Fruit fly (Drosophila melanogaster): Measurements from ENCODE around the gene Creld.

Gene Creld

DNA sequence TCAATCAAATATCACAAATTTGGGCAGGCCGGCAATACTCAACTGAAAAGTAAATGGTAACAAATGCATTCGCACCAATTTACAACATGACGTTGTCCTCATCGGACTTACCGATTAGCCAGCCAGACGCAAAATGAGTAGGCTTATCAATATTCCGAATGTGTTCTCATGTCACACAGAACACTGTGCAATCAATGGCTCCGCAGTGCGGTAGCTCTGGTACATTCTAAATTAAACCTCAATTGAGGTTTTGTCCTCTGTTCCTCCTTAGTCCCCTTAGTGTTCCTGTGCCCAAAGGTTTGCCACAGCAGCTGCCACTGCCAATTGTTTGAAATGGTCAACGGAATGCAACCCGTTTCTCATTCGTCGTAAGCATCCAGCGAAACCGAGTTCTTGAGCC lies 23.4 kb upstream of the Creld start:
- TF ChIP-seq CTCF (optimal IDR thresholded peaks at IDR 0.05) (no peak), CG8478 (optimal IDR thresholded peaks at IDR 0.05) (no peak)

dm6 chr2L:81198-81597 lies 21.0 kb upstream of the Creld start:
- no peak for TF ChIP-seq CTCF (optimal IDR thresholded peaks at IDR 0.05)
- no peak for TF ChIP-seq CG8478 (optimal IDR thresholded peaks at IDR 0.05)

DNA sequence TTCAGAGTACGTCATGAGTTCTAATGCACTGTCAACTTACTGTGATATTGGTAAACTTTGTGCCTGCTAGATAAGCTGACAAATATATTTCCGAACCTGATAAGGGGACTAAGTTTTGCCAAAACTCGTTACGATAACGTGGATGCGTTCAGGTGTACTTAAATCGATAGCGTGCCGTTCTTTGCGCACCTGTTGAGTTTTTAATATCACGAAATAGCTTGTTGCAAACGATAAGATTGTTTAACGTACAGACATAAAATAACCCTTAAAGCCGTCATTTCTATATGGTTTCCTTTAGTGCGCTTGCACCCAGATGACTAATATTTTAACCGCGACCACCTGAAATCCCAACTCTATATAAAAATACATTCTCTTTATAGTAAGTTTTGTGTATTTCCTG lies 20.1 kb upstream of the Creld start:
- TF ChIP-seq CG8478 (optimal IDR thresholded peaks at IDR 0.05) (no peak), CTCF (optimal IDR thresholded peaks at IDR 0.05) (no peak)

DNA sequence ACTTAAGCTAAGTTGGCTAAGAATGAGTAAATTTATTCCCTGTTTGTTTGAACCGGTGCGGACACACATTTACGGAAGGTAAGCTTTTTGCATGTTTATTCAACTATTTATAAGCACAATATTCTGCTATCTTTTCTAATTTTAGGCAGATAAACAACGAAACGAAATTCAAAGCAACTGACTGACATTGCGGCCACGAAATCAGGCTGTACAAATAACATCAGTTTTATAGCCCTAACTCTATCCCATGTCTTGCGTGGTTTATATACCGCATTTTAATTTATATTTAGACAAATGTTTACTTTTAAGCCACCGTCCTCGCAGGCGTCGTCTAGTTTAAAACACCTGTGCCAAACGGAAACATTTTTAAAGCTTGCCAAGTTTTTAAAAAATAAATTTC lies 17.1 kb upstream of the Creld start:
- TF ChIP-seq CTCF (optimal IDR thresholded peaks at IDR 0.05) (no peak), CG8478 (optimal IDR thresholded peaks at IDR 0.05) (no peak)

DNA sequence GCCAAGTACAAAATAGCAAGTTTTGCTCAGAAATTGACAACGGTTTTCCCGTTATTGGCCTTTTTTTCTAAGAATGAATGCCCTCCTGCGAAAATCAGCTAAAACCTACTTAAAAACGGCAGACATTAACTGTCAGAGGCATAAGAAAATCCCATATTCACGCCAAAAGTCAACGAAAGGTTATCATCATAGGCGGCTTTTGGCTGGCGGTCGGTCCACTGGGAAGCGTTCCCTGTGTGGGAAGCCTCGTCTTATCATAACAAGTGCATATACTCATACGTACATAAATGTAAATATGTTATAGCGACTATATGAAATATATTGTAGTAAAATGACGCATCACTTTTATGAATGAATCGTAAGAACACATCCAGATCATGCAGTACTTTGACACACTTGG lies 16.5 kb upstream of the Creld start:
- TF ChIP-seq CG8478 (optimal IDR thresholded peaks at IDR 0.05) (no peak), CTCF (optimal IDR thresholded peaks at IDR 0.05) (no peak)

DNA sequence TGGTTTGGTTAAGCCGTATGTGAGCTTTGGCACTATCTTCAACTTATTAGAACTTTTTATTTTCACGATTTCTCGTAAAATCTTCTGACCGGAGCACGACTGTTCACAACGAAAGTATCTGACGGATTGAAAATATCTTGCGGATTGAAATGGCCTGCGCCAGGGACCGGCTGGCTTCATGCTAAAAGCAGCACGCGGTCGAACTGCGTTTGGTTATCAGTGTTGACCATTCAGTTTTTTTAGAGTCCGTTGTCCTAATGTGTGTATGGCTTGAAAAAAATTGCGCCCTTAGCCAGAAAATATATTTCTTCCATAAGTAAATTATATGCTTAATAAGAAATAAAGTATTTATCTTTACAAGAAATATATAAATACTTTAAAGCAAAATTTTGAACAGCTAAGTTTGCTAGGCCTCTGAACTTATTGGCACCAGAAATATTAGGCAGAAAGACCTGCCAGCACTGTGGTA lies 14.9 kb upstream of the Creld start, which contains the start of gene net:
Gene net, minus strand, starts transcription at position 133 of the 469 bp plus-strand sequence.
- TF ChIP-seq CTCF (optimal IDR thresholded peaks at IDR 0.05) (no peak), CG8478 (optimal IDR thresholded peaks at IDR 0.05) (no peak)

DNA sequence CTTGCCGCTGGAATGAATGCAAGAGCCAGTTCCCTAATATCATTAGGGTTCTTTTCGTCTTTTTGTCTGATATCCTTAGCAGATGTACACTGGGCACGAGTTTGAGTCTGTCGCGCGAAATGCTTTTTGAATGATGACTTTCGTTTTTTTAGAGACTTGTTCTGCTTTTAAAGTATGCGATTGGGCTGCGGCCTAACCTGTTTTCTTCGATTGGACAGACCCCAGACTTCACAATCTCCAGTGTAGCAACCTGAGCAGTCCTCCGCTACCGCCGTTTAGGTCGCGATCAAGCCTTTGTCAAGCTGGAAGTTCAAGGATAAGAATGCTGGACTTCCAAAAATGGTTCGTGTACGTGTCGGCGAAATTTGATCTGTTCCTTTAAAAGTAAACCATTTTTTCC lies 13.7 kb upstream of the Creld start:
- TF ChIP-seq CG8478 (optimal IDR thresholded peaks at IDR 0.05) (no peak), CTCF (optimal IDR thresholded peaks at IDR 0.05) (no peak)

DNA sequence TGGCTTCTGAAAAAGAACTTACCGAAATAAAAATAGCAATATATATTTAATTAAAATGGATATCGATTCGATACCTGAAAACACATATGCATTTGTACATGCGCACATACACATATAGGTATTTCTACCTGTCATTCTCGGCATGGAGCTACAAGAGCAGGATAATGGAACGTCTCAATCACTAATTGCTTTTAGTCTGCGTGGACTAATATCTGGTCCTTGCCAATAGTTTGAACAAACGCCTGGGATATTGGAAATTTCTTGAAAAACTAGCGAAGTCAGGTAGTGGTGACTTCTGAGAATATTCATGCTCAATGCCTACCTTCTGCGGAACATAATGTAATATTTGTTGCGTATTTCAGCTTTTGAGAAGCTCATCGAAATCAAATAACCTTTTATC lies 13.0 kb upstream of the Creld start:
- TF ChIP-seq CG8478 (optimal IDR thresholded peaks at IDR 0.05) (no peak), CTCF (optimal IDR thresholded peaks at IDR 0.05) (no peak)

dm6 chr2L:90081-90480 lies 12.1 kb upstream of the Creld start:
- TF ChIP-seq CG8478 (optimal IDR thresholded peaks at IDR 0.05) (no peak), CTCF (optimal IDR thresholded peaks at IDR 0.05) (no peak)

dm6 chr2L:91333-91732 lies 10.8 kb upstream of the Creld start:
- no peak for TF ChIP-seq CG8478 (optimal IDR thresholded peaks at IDR 0.05)
- TF ChIP-seq CTCF (optimal IDR thresholded peaks at IDR 0.05) = no peak

dm6 chr2L:91830-92229 lies 10.3 kb upstream of the Creld start:
- TF ChIP-seq CTCF (optimal IDR thresholded peaks at IDR 0.05) (no peak), CG8478 (optimal IDR thresholded peaks at IDR 0.05) (no peak)

dm6 chr2L:92993-93392 lies 9.2 kb upstream of the Creld start:
- TF ChIP-seq CG8478 (optimal IDR thresholded peaks at IDR 0.05) = no peak
- no peak for TF ChIP-seq CTCF (optimal IDR thresholded peaks at IDR 0.05)

dm6 chr2L:94096-94495 lies 8.1 kb upstream of the Creld start:
- no peak for TF ChIP-seq CTCF (optimal IDR thresholded peaks at IDR 0.05)
- TF ChIP-seq CG8478 (optimal IDR thresholded peaks at IDR 0.05) = no peak

DNA sequence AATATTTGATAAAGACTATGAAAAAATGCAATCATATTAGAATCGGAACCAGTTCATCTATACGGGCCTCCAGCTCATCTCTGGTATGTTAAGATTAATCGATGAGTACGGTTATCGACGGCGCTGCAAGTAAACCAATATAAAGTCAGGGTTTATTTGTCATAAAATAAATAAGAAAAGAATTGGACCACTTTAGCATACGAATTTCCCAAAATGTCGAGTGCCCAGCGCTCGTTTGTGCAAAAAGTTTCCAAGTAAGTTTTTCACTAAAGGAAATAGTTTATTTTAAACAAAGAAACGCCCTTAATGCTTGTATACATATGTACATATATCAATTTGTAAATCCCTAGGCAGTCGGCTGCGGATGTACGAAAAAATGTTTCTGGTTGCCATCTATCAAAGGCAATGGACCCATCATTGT lies 7.5 kb upstream of the Creld start, which contains the start of gene Zir:
Gene Zir, plus strand, starts transcription at position 101 of the 421 bp plus-strand sequence.
- no peak for TF ChIP-seq CG8478 (optimal IDR thresholded peaks at IDR 0.05)
- TF ChIP-seq CTCF (optimal IDR thresholded peaks at IDR 0.05) = no peak

dm6 chr2L:106540-106939 lies 4.4 kb downstream of the Creld start, which contains the start of the genes Nhe1 and Sam-S:
Nhe1 (minus strand) TSS chr2L:106732.
Sam-S (plus strand) TSS chr2L:106903.
- TF ChIP-seq CG8478 (optimal IDR thresholded peaks at IDR 0.05) = no peak
- TF ChIP-seq CTCF (optimal IDR thresholded peaks at IDR 0.05) = no peak

DNA sequence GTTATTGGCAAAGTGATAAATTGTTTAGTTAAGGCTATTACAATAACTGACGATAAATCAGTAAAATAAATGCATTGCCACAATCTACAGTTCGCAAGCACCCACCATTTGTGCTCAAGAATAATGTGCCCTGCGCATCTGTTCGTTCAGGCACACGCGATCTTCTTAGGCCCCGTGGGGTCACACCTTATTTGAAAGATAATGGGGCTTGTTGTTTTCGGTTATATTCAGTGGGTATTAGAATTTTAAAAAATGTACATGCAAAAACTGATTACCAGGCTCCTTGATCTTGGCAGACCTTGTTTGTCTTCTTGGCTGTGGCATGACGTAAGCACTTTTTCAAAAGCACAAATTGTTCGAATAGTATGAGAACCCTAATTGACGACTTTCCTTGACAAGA lies 4.9 kb downstream of the Creld start:
- TF ChIP-seq CTCF (optimal IDR thresholded peaks at IDR 0.05) (no peak), CG8478 (optimal IDR thresholded peaks at IDR 0.05) (no peak)
